Fruit fly (Drosophila melanogaster) whole organism, wandering third instar larva: ENCODE results near the gene bbg.
A peak's percentile ranks its signal among the peaks of the same experiment; 100 is the strongest.

Source experiments
- Abd-B ChIP-seq: fragments of >200 bp; optimal IDR thresholded peaks from 2 replicates; lab custom pipeline; 2017; ENCODE audit warnings: missing biosample characterization, missing genetic modification characterization
- CG32264 ChIP-seq: fragments of 200-800 bp; sonication (Bioruptor generic); optimal IDR thresholded peaks from 2 replicates; lab custom pipeline; 2016; ENCODE audit warnings: missing biosample characterization, missing genetic modification characterization
- CG9705 ChIP-seq: fragments of 200-800 bp; sonication (Bioruptor generic); optimal IDR thresholded peaks from 2 replicates; lab custom pipeline; 2018; ENCODE audit warnings: missing biosample characterization, mild to moderate bottlenecking, missing genetic modification characterization
- CrebA ChIP-seq: fragments of 200-800 bp; sonication (Bioruptor generic); optimal IDR thresholded peaks from 2 replicates; lab custom pipeline; 2016; ENCODE audit warnings: missing biosample characterization, mild to moderate bottlenecking, missing genetic modification characterization, borderline replicate concordance
- Dfd ChIP-seq: fragments of >200 bp; optimal IDR thresholded peaks from 2 replicates; lab custom pipeline; 2017; ENCODE audit warnings: missing biosample characterization, missing genetic modification characterization
- Dif ChIP-seq: fragments of 200-275, 200-300 bp; sonication (Bioruptor generic); optimal IDR thresholded peaks from 2 replicates; lab custom pipeline; 2018; ENCODE audit warnings: missing biosample characterization, missing genetic modification characterization; ENCODE audit not compliant: partially characterized antibody
- GATAd ChIP-seq: sonication (Bioruptor generic); optimal IDR thresholded peaks from 2 replicates; lab custom pipeline; 2016; ENCODE audit warnings: missing biosample characterization, missing genetic modification characterization
- HLH106 ChIP-seq: fragments of 200-800 bp; optimal IDR thresholded peaks from 3 replicates; lab custom pipeline; 2019; ENCODE audit warnings: missing biosample characterization, mild to moderate bottlenecking, missing genetic modification characterization, moderate library complexity
- Hnf4 ChIP-seq: fragments of 200-800 bp; sonication (Bioruptor generic); optimal IDR thresholded peaks from 2 replicates; lab custom pipeline; 2016; ENCODE audit warnings: missing biosample characterization, mild to moderate bottlenecking, missing genetic modification characterization
- Hr78 ChIP-seq: fragments of >200 bp; optimal IDR thresholded peaks from 2 replicates; lab custom pipeline; 2017; ENCODE audit warnings: missing biosample characterization, missing genetic modification characterization
- Hr83 ChIP-seq: fragments of 200-300 bp; sonication (Bioruptor generic); optimal IDR thresholded peaks from 2 replicates; lab custom pipeline; 2016; ENCODE audit warnings: missing biosample characterization, mild to moderate bottlenecking, missing genetic modification characterization, moderate library complexity; ENCODE audit not compliant: poor library complexity, severe bottlenecking
- Jra ChIP-seq: sonication (Bioruptor generic); optimal IDR thresholded peaks from 2 replicates; lab custom pipeline; 2016; ENCODE audit warnings: missing biosample characterization, missing genetic modification characterization
- Mio ChIP-seq: sonication (Bioruptor generic); optimal IDR thresholded peaks from 2 replicates; lab custom pipeline; 2016; ENCODE audit warnings: missing biosample characterization, missing genetic modification characterization
- Myc ChIP-seq: fragments of >200 bp; optimal IDR thresholded peaks from 2 replicates; lab custom pipeline; 2017
- N ChIP-seq: fragments of >200 bp; optimal IDR thresholded peaks from 2 replicates; lab custom pipeline; 2018; ENCODE audit warnings: missing biosample characterization, missing external identifiers, missing genetic modification characterization
- OdsH ChIP-seq: fragments of 200-800 bp; sonication (Bioruptor generic); optimal IDR thresholded peaks from 2 replicates; lab custom pipeline; 2016; ENCODE audit warnings: missing biosample characterization, mild to moderate bottlenecking, missing genetic modification characterization
- Rel ChIP-seq, 2 experiments: fragments of 200-800 bp; sonication (Bioruptor generic) in 1 of 2; optimal IDR thresholded peaks; 2 replicates in 1 of 2; 3 replicates in 1 of 2; lab custom pipeline; 2016 to 2019; ENCODE audit warnings: mild to moderate bottlenecking in 2 of 2, missing biosample characterization in 2 of 2, missing genetic modification characterization in 2 of 2, moderate library complexity in 1 of 2
- Sp1 ChIP-seq: fragments of 200-800 bp; sonication (Bioruptor generic); optimal IDR thresholded peaks from 3 replicates; lab custom pipeline; 2019; ENCODE audit warnings: missing biosample characterization, mild to moderate bottlenecking, missing genetic modification characterization, moderate library complexity
- Vsx2 ChIP-seq: fragments of 200-300, 225-300 bp; sonication (Bioruptor generic); optimal IDR thresholded peaks from 2 replicates; lab custom pipeline; 2018; ENCODE audit warnings: missing biosample characterization, missing genetic modification characterization; ENCODE audit not compliant: partially characterized antibody
- br ChIP-seq: fragments of 200-800 bp; sonication (Bioruptor generic); optimal IDR thresholded peaks from 2 replicates; lab custom pipeline; 2016; ENCODE audit warnings: missing biosample characterization, missing genetic modification characterization
- brk ChIP-seq: fragments of 200-800 bp; sonication (Bioruptor generic); optimal IDR thresholded peaks from 2 replicates; lab custom pipeline; 2016; ENCODE audit warnings: missing biosample characterization, mild to moderate bottlenecking, missing genetic modification characterization
- dl ChIP-seq, 2 experiments: fragments of 175-275, 200-275 bp in 1 of 2; fragments of 200-275 bp in 1 of 2; sonication (Bioruptor generic); optimal IDR thresholded peaks; lab custom pipeline; 2018; ENCODE audit warnings: mild to moderate bottlenecking in 2 of 2, missing biosample characterization in 2 of 2, missing genetic modification characterization in 2 of 2, moderate library complexity in 2 of 2; ENCODE audit not compliant: partially characterized antibody in 2 of 2, insufficient read depth in 1 of 2
- dmrt93B ChIP-seq: fragments of 200-800 bp; sonication (Bioruptor generic); optimal IDR thresholded peaks from 2 replicates; lab custom pipeline; 2018; ENCODE audit warnings: missing biosample characterization, mild to moderate bottlenecking, missing genetic modification characterization
- dsf ChIP-seq: sonication (Bioruptor generic); optimal IDR thresholded peaks from 2 replicates; lab custom pipeline; 2016; ENCODE audit warnings: missing biosample characterization, missing genetic modification characterization, borderline replicate concordance
- ey ChIP-seq: fragments of 200-800 bp; sonication (Bioruptor generic); optimal IDR thresholded peaks from 2 replicates; lab custom pipeline; 2016; ENCODE audit warnings: missing biosample characterization, missing genetic modification characterization
- foxo ChIP-seq, 2 experiments: fragments of 200-800 bp; sonication (Bioruptor generic); optimal IDR thresholded peaks; 2 replicates in 1 of 2; 3 replicates in 1 of 2; lab custom pipeline; 2016 to 2017; ENCODE audit warnings: missing biosample characterization in 2 of 2, missing genetic modification characterization in 2 of 2
- fru ChIP-seq: fragments of 200-800 bp; sonication (Bioruptor generic); optimal IDR thresholded peaks from 3 replicates; lab custom pipeline; 2016; ENCODE audit warnings: missing biosample characterization, mild to moderate bottlenecking, missing genetic modification characterization
- h ChIP-seq: fragments of 200-800 bp; sonication (Bioruptor generic); optimal IDR thresholded peaks from 3 replicates; lab custom pipeline; 2016; ENCODE audit warnings: missing biosample characterization, mild to moderate bottlenecking, missing genetic modification characterization
- jim ChIP-seq: fragments of 175-275, 200-325 bp; sonication (Bioruptor generic); optimal IDR thresholded peaks from 2 replicates; lab custom pipeline; 2016; ENCODE audit warnings: missing biosample characterization, mild to moderate bottlenecking, missing genetic modification characterization
- lola ChIP-seq: fragments of >200 bp; optimal IDR thresholded peaks from 2 replicates; lab custom pipeline; 2017; ENCODE audit warnings: missing biosample characterization, missing genetic modification characterization
- pan ChIP-seq: fragments of >200 bp; optimal IDR thresholded peaks from 2 replicates; lab custom pipeline; 2017
- psq ChIP-seq: fragments of 200-800 bp; sonication (Bioruptor generic); optimal IDR thresholded peaks from 3 replicates; lab custom pipeline; 2017; ENCODE audit warnings: missing biosample characterization, mild to moderate bottlenecking, missing genetic modification characterization, moderate library complexity
- rgr ChIP-seq: fragments of 200-800 bp; sonication (Bioruptor generic); optimal IDR thresholded peaks from 3 replicates; lab custom pipeline; 2016; ENCODE audit warnings: missing biosample characterization, mild to moderate bottlenecking, missing genetic modification characterization
- sage ChIP-seq: fragments of 200-800 bp; sonication (Bioruptor generic); optimal IDR thresholded peaks from 2 replicates; lab custom pipeline; 2016; ENCODE audit warnings: missing biosample characterization, mild to moderate bottlenecking, missing genetic modification characterization
- sv ChIP-seq: fragments of 200-800 bp; sonication (Bioruptor generic); optimal IDR thresholded peaks from 3 replicates; lab custom pipeline; 2016; ENCODE audit warnings: missing biosample characterization, missing genetic modification characterization
- tai ChIP-seq: sonication (Bioruptor generic); optimal IDR thresholded peaks from 2 replicates; lab custom pipeline; 2016; ENCODE audit warnings: missing biosample characterization, missing genetic modification characterization
- usp ChIP-seq: fragments of >200 bp; optimal IDR thresholded peaks from 2 replicates; lab custom pipeline; 2017; ENCODE audit warnings: missing biosample characterization, missing genetic modification characterization
- woc ChIP-seq: sonication (Bioruptor generic); optimal IDR thresholded peaks from 2 replicates; lab custom pipeline; 2016; ENCODE audit warnings: missing biosample characterization, mild to moderate bottlenecking, missing genetic modification characterization

Gene bbg

DNA sequence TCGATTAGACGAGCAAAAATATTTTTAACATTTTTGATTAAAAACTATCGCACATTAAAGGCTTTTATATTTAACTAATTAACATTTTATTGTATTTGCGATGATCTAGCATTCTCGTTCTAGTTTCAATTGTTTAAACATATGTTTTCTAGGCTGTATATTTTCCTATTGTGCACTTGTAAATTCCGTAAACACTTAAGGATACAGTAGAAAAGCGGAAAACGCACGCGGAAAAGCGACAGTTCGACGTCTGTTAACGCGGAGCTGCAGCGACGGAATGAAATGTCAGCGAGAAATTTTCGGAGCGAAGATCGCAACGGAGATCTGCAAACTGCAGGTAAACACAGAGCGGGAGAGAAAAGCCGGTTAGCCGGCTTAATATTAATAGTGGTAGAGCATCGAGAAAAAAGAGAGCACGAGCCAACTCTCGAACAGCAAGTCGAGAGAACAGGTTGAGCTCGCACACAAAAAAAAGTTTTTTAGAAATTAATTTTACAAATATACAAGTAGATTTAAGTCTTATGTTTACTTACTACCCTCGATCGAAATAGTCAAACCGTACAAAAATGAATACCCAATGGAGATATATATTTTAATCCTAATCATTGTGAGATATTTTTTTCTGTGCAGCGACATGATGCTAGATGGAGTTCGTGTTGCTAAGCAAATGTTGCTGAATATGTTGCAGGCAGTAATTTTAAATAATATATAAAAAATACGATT lies 87.6 kb downstream of the bbg start:
- TF ChIP-seq GATAd (GFP tag; lab: Kevin White, UChicago) = peak; percentile 39
- TF ChIP-seq psq (GFP tag; lab: Kevin White, UChicago) = peak; percentile 92
- no peak for TF ChIP-seq Abd-B
- peak; percentile 81 for TF ChIP-seq CrebA
- TF ChIP-seq tai (GFP tag; lab: Kevin White, UChicago) = peak; percentile 73
- no peak for TF ChIP-seq pan (lab: Kevin White, UChicago)
- peak; percentile 62 for TF ChIP-seq dsf (GFP tag; lab: Kevin White, UChicago)
- TF ChIP-seq Dfd = no peak
- no peak for TF ChIP-seq Myc
- peak; percentile 96 for TF ChIP-seq brk
- TF ChIP-seq foxo (GFP tag; optimal IDR thresholded peaks at IDR 0.05; lab: Kevin White, UChicago) = peak; percentile 44 to 96
- peak; percentile 94 for TF ChIP-seq Hnf4 (GFP tag; lab: Kevin White, UChicago)
- TF ChIP-seq HLH106 (tag; lab: Kevin White, UChicago) = peak; percentile 93
- TF ChIP-seq h (GFP tag; lab: Kevin White, UChicago) = peak; percentile 97
- peak; percentile 87 for TF ChIP-seq Jra
- peak; percentile 93 for TF ChIP-seq ey (GFP tag; lab: Kevin White, UChicago)
- peak; percentile 97 for TF ChIP-seq rgr (GFP tag; lab: Kevin White, UChicago)
- peak; percentile 96 for TF ChIP-seq fru
- peak; percentile 90 for TF ChIP-seq Rel (GFP tag; optimal IDR thresholded peaks at IDR 0.05; lab: Kevin White, UChicago)
- peak; percentile 47 for TF ChIP-seq Rel (tag; optimal IDR thresholded peaks at IDR 0.05; lab: Kevin White, UChicago)
- TF ChIP-seq jim (GFP tag; lab: Kevin White, UChicago) = no peak
- TF ChIP-seq usp (GFP tag; lab: Kevin White, UChicago) = no peak
- TF ChIP-seq sv (GFP tag; lab: Kevin White, UChicago) = peak; percentile 89
- peak; percentile 87 for TF ChIP-seq CG32264
- TF ChIP-seq lola (GFP tag; lab: Kevin White, UChicago) = no peak
- TF ChIP-seq N (GFP tag; lab: Kevin White, UChicago) = no peak
- TF ChIP-seq Vsx2 = peak; percentile 34
- TF ChIP-seq Hr83 (GFP tag; lab: Kevin White, UChicago) = peak; percentile 41
- no peak for TF ChIP-seq dl (GFP tag; optimal IDR thresholded peaks at IDR 0.05; lab: Kevin White, UChicago; ENCODE audit: insufficient read depth in 1 of 2, partially characterized antibody in 2 of 2)
- TF ChIP-seq br (GFP tag; lab: Kevin White, UChicago) = peak; percentile 93
- TF ChIP-seq Dif (GFP tag; lab: Kevin White, UChicago) = peak; percentile 40
- TF ChIP-seq Hr78 (GFP tag; lab: Kevin White, UChicago) = no peak
- TF ChIP-seq CG9705 (GFP tag; lab: Kevin White, UChicago) = peak; percentile 33
- peak; percentile 83 for TF ChIP-seq dmrt93B (GFP tag; lab: Kevin White, UChicago)
- peak; percentile 87 for TF ChIP-seq woc (GFP tag; lab: Kevin White, UChicago)
- peak; percentile 96 for TF ChIP-seq OdsH (GFP tag; lab: Kevin White, UChicago)
- TF ChIP-seq Sp1 = peak; percentile 93
- TF ChIP-seq Mio (GFP tag; lab: Kevin White, UChicago) = peak; percentile 40
- peak; percentile 89 for TF ChIP-seq sage (GFP tag; lab: Kevin White, UChicago)

dm6 chr3L:14447374-14447773 lies 88.7 kb downstream of the bbg start:
- no peak for TF ChIP-seq dsf (GFP tag; lab: Kevin White, UChicago)
- TF ChIP-seq CG9705 (GFP tag; lab: Kevin White, UChicago) = no peak
- TF ChIP-seq dl (GFP tag; optimal IDR thresholded peaks at IDR 0.05; lab: Kevin White, UChicago; ENCODE audit: insufficient read depth in 1 of 2, partially characterized antibody in 2 of 2) = no peak
- no peak for TF ChIP-seq fru
- TF ChIP-seq OdsH (GFP tag; lab: Kevin White, UChicago) = no peak
- no peak for TF ChIP-seq lola (GFP tag; lab: Kevin White, UChicago)
